Worm (Caenorhabditis elegans) whole organism, young adult: ENCODE measurements around the gene Y19D2B.1.

Experiments
- T07F8.4 ChIP-seq: sonication (generic microtip); optimal IDR thresholded peaks from 2 replicates; lab custom pipeline; 2016; ENCODE audit warnings: mild to moderate bottlenecking, missing genetic modification characterization, moderate library complexity, missing compliant biosample characterization
- Y67H2A.10 ChIP-seq: fragments of 200-800 bp; sonication (Bioruptor generic); conservative IDR thresholded peaks from 2 replicates; pipeline ENCODE4 v1.3.6; 2022; ENCODE audit warnings: missing genetic modification reagents, missing genetic modification characterization, missing compliant biosample characterization
- ceh-100 ChIP-seq: fragments of 200-800 bp; sonication (Bioruptor generic); IDR thresholded peaks from 2 replicates; pipeline ENCODE4 v1.3.6; 2022; ENCODE audit warnings: missing genetic modification reagents, missing genetic modification characterization, missing compliant biosample characterization
- hmg-20 ChIP-seq: fragments of 200-800 bp; sonication (Bioruptor generic); IDR thresholded peaks from 2 replicates; pipeline ENCODE4 v1.3.6; 2022; ENCODE audit warnings: missing genetic modification reagents, missing genetic modification characterization, missing compliant biosample characterization
- lin-35 ChIP-seq, 3 experiments: fragments of 150-350 bp in 2 of 3; sonication (generic microtip) in 1 of 3; optimal IDR thresholded peaks; 2 replicates each; lab custom pipeline; 2014 to 2018; ENCODE audit warnings: missing biosample characterization in 3 of 3, missing genetic modification characterization in 3 of 3, missing genetic modification reagents in 3 of 3
- sptf-2 ChIP-seq: fragments of 200-800 bp; sonication (Bioruptor generic); optimal IDR thresholded peaks from 2 replicates; lab custom pipeline; 2018; ENCODE audit warnings: mild to moderate bottlenecking, missing genetic modification characterization, missing compliant biosample characterization

ce11 chrII:10902104-10902503 lies 20.7 kb downstream of the Y19D2B.1 start, which contains the start of gene gly-1:
- no peak for TF ChIP-seq T07F8.4 (tag; lab: Kevin White, UChicago)
- no peak for TF ChIP-seq ceh-100 (GFP tag; lab: Robert Waterston, UW)
- no peak for TF ChIP-seq Y67H2A.10 (GFP tag; lab: Robert Waterston, UW)
- no peak for TF ChIP-seq lin-35 (GFP tag; optimal IDR thresholded peaks at IDR 0.05; lab: Kevin White, UChicago)
- TF ChIP-seq hmg-20 (GFP tag; lab: Robert Waterston, UW), result no peak
- no peak for TF ChIP-seq sptf-2 (GFP tag; lab: Kevin White, UChicago)
